Worm (Caenorhabditis elegans): Measurements from ENCODE around the gene pink-1.
A peak's percentile ranks its signal among the peaks of the same experiment; 100 is the strongest.

The pink-1 gene

DNA sequence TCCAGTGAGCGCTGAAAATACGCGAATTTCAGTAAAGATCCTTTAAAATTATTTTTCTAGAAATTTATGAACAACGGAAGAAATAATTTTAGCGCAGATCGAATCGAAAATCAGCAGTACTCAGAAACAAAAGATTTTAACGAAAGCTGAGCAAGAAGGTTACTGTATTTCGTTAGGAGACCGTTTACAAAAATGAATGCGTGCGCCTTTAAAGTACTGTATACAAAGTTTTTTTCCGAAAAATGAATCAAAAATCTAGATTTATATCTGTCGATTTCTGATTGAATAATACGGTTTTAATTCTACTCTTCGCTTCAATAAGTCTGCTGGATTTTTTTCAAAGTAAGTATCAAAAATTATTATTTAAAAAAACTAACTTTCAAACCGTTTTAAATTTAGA lies 18.5 kb upstream of the pink-1 start, which contains the start of the genes EEED8.14 and EEED8.3:
Gene EEED8.14 (minus strand): TSS at position 13 of the 400 bp plus-strand sequence.
Gene EEED8.3 (plus strand): TSS at position 237 of the 400 bp plus-strand sequence.
- TF ChIP-seq pha-4 (tag; optimal IDR thresholded peaks at IDR 0.05), result no peak

DNA sequence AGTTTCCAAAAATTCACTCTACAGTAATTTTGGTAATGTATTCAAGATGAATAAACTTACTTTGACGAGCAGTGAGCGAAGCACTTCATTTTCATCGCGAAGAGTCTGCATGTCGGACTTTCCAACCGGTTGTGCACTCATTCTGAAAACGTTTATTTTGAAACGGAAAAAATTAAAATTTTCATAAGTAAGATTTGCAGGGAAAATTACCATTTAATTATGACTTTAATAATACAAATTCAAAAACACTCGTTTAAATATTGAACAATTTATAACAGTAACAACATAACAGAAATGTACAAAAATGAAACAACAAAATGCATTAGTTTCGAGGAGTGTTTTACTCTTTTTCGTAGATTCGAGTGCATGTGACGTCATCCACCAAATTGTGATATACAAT lies 17.0 kb upstream of the pink-1 start, which contains the start of the genes EEED8.13 and EEED8.18:
Gene EEED8.13 (minus strand): TSS at position 101 of the 400 bp plus-strand sequence.
Gene EEED8.18 (minus strand): TSS at position 144 of the 400 bp plus-strand sequence.
- no peak for TF ChIP-seq ceh-16 (tag; optimal IDR thresholded peaks at IDR 0.05)

DNA sequence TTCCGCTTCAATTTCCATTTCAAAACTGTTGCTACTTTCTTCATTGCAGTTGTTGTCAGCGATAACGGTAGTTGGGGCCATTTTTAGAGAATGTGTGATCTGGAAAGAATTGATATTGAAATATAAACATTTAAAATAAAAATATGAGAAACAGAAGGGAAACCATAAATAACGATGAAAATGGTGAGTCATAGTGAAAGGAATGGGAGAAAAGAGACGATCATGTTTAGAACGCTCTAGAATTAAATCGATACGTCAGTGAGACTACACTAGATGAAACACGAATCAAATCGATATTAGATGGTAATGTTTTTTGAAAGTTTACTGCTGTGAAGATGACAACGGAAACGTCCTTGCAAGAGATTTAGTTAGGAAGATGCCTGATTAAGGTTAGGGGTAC lies 13.4 kb upstream of the pink-1 start, which contains the start of the genes EEED8.12 and EEED8.4:
Gene EEED8.12 (minus strand): TSS at position 101 of the 400 bp plus-strand sequence.
Gene EEED8.4 (plus strand): TSS at position 396 of the 400 bp plus-strand sequence.
- TF ChIP-seq sea-2 (GFP tag; optimal IDR thresholded peaks at IDR 0.05) (no peak), nhr-77 (tag; optimal IDR thresholded peaks at IDR 0.05) (no peak), mdl-1 (tag; optimal IDR thresholded peaks at IDR 0.05) (no peak), fkh-2 (tag; optimal IDR thresholded peaks at IDR 0.05) (no peak), nfya-1 (tag; optimal IDR thresholded peaks at IDR 0.05; ENCODE audit: insufficient read depth) (no peak), egl-27 (tag; optimal IDR thresholded peaks at IDR 0.05) (no peak), nhr-43 (tag; optimal IDR thresholded peaks at IDR 0.05; ENCODE audit: poor library complexity, severe bottlenecking) (no peak), jun-1 (tag; optimal IDR thresholded peaks at IDR 0.05) (no peak), egl-5 (tag; optimal IDR thresholded peaks at IDR 0.05) (no peak), lin-39 (tag; optimal IDR thresholded peaks at IDR 0.05) (no peak), mml-1 (tag; optimal IDR thresholded peaks at IDR 0.05) (no peak), nhr-28 (tag; optimal IDR thresholded peaks at IDR 0.05) (no peak)

DNA sequence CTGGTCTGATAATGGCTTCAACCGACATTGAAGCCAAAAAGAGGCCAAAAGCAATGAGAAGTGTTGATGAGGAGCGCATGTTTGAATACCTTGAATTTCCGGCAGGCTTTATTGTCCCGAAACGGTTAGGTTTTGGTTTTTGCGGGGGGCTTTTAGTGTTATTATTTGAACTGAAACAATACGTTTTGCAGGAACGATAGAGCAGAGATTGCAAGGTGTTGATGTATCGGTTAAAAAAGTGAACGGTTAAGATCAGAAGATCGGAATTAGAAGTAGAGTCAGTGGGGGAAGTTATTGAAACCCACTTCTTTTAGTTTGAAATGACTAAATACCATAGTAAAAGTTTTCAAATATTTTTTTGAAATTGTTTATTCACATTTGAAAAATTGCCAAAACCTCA lies 12.1 kb upstream of the pink-1 start, which contains the start of gene clec-141:
Gene clec-141 (minus strand): TSS at position 101 of the 400 bp plus-strand sequence.
- TF ChIP-seq unc-39 (tag; optimal IDR thresholded peaks at IDR 0.05) (no peak), nhr-43 (tag; optimal IDR thresholded peaks at IDR 0.05; ENCODE audit: poor library complexity, severe bottlenecking) (no peak), nhr-237 (tag; optimal IDR thresholded peaks at IDR 0.05) (no peak), zag-1 (tag; optimal IDR thresholded peaks at IDR 0.05) (no peak), hmg-11 (tag; optimal IDR thresholded peaks at IDR 0.05) (no peak), ceh-16 (tag; optimal IDR thresholded peaks at IDR 0.05) (no peak), nhr-77 (tag; optimal IDR thresholded peaks at IDR 0.05) (no peak), fos-1 (tag; optimal IDR thresholded peaks at IDR 0.05) (no peak), skn-1 (tag; optimal IDR thresholded peaks at IDR 0.05) (no peak), fkh-2 (tag; optimal IDR thresholded peaks at IDR 0.05) (no peak), unc-62 (GFP tag; optimal IDR thresholded peaks at IDR 0.05) (no peak), mml-1 (tag; optimal IDR thresholded peaks at IDR 0.05) (no peak), ceh-82 (tag; optimal IDR thresholded peaks at IDR 0.05) (no peak), nfya-1 (tag; optimal IDR thresholded peaks at IDR 0.05; ENCODE audit: insufficient read depth) (no peak), tbx-2 (tag; optimal IDR thresholded peaks at IDR 0.05) (no peak), ceh-9 (tag; optimal IDR thresholded peaks at IDR 0.05) (no peak), elt-3 (tag; optimal IDR thresholded peaks at IDR 0.05) (no peak), elt-2 (tag; optimal IDR thresholded peaks at IDR 0.05) (no peak)

DNA sequence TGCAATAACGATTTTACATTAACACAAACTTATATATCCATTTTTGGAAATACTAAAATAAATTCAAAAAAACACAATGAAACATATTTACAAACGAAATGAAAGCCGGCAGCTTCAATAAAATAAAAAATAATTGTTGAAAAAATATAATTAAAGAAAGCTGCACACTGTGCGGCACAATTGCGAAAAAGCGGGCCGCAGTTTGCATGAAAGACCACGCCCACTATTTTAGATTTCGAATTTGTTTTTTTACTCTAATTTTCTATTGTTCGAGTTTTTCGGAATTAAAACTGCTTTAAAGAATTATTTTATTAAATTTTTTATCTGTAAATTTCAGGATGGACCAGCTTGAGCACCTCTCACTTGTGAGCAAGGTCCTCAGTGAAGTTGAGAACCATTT lies 3.7 kb upstream of the pink-1 start, which contains the start of gene mog-5:
Gene mog-5 (plus strand): TSS at position 338 of the 400 bp plus-strand sequence.
- TF ChIP-seq nhr-43 (tag; optimal IDR thresholded peaks at IDR 0.05; ENCODE audit: poor library complexity, severe bottlenecking) (no peak), pha-4 (tag; optimal IDR thresholded peaks at IDR 0.05) (peak; percentile 50), hmg-11 (tag; optimal IDR thresholded peaks at IDR 0.05) (peak; percentile 30), elt-2 (tag; optimal IDR thresholded peaks at IDR 0.05) (peak; percentile 40), fkh-10 (GFP tag; optimal IDR thresholded peaks at IDR 0.05) (no peak)

DNA sequence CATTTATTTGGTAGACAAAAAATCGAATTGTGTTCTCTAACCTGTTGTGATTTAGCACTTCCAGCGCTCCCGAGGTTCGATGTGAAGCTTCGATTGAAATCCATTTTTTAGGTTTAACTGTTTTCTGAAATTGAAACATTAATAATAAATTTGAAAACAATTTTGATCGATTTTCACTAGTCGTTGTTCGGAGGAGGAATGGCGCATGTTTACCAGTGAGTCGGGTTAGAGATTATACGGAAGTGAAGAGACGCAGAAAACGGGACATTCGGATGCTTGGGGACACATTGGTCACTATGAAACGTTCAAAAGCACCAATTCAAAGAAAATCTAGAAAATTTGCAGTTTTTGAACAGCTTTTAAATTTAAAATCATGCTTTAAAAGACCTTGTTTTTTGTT lies 3.3 kb upstream of the pink-1 start, which contains the start of gene fbxl-3:
Gene fbxl-3 (minus strand): TSS at position 124 of the 400 bp plus-strand sequence.
- TF ChIP-seq hmg-11 (tag; optimal IDR thresholded peaks at IDR 0.05), result peak; percentile 22
- TF ChIP-seq nhr-67 (tag; optimal IDR thresholded peaks at IDR 0.05), result no peak

DNA sequence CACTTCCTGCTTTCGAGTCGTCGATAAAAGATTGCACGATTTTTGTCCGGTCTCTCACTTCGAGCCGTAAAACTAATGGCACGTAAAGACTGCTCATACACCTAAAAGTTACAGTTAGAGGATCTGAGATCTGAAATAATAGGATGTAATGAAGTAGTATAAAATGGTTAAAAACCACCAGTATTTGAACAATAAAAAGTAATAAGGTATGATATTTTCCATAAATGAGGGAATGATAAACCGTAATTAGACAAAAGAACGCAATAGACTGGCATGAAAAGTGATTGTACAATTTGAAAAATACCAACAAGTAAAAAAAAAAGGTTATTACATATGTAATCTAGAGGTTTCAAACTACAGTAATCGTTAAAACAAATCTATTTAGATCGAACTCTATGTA lies 2.4 kb downstream of the pink-1 start, which contains the start of gene brap-2:
Gene brap-2 (minus strand): TSS at position 101 of the 400 bp plus-strand sequence.
- no peak for TF ChIP-seq nhr-67 (tag; optimal IDR thresholded peaks at IDR 0.05)
- no peak for TF ChIP-seq nhr-23 (tag; optimal IDR thresholded peaks at IDR 0.05)
- no peak for TF ChIP-seq nhr-25 (tag; optimal IDR thresholded peaks at IDR 0.05)
- TF ChIP-seq jun-1 (tag; optimal IDR thresholded peaks at IDR 0.05), result no peak
- TF ChIP-seq ztf-4 (tag; optimal IDR thresholded peaks at IDR 0.05), result no peak
- TF ChIP-seq fkh-10 (GFP tag; optimal IDR thresholded peaks at IDR 0.05), result no peak
- TF ChIP-seq skn-1 (tag; optimal IDR thresholded peaks at IDR 0.05), result no peak
- no peak for TF ChIP-seq sea-2 (GFP tag; optimal IDR thresholded peaks at IDR 0.05)
- no peak for TF ChIP-seq unc-39 (tag; optimal IDR thresholded peaks at IDR 0.05)
- no peak for TF ChIP-seq snpc-4 (tag; optimal IDR thresholded peaks at IDR 0.05)
- no peak for TF ChIP-seq ceh-82 (tag; optimal IDR thresholded peaks at IDR 0.05)
- TF ChIP-seq egl-27 (tag; optimal IDR thresholded peaks at IDR 0.05), result no peak
- no peak for TF ChIP-seq hmg-11 (tag; optimal IDR thresholded peaks at IDR 0.05)
- no peak for TF ChIP-seq ceh-9 (tag; optimal IDR thresholded peaks at IDR 0.05)
- no peak for TF ChIP-seq ceh-28 (tag; optimal IDR thresholded peaks at IDR 0.05)
- TF ChIP-seq nhr-237 (tag; optimal IDR thresholded peaks at IDR 0.05), result no peak
- TF ChIP-seq zag-1 (tag; optimal IDR thresholded peaks at IDR 0.05), result no peak
- TF ChIP-seq fkh-2 (tag; optimal IDR thresholded peaks at IDR 0.05), result no peak
- no peak for TF ChIP-seq elt-2 (tag; optimal IDR thresholded peaks at IDR 0.05)
